Fruit fly (Drosophila melanogaster) whole organism, wandering third instar larva: ENCODE measurements around the gene CG3061.

Experiments used
- CG9705 ChIP-seq: fragments of 200-800 bp; sonication (Bioruptor generic); optimal IDR thresholded peaks from 2 replicates; lab custom pipeline; 2018; ENCODE audit warnings: missing biosample characterization, mild to moderate bottlenecking, missing genetic modification characterization
- Jra ChIP-seq: sonication (Bioruptor generic); optimal IDR thresholded peaks from 2 replicates; lab custom pipeline; 2016; ENCODE audit warnings: missing biosample characterization, missing genetic modification characterization
- Rel ChIP-seq, 2 experiments: fragments of 200-800 bp; sonication (Bioruptor generic) in 1 of 2; optimal IDR thresholded peaks; 2 replicates in 1 of 2; 3 replicates in 1 of 2; lab custom pipeline; 2016 to 2019; ENCODE audit warnings: mild to moderate bottlenecking in 2 of 2, missing biosample characterization in 2 of 2, missing genetic modification characterization in 2 of 2, moderate library complexity in 1 of 2
- br ChIP-seq: fragments of 200-800 bp; sonication (Bioruptor generic); optimal IDR thresholded peaks from 2 replicates; lab custom pipeline; 2016; ENCODE audit warnings: missing biosample characterization, missing genetic modification characterization
- brk ChIP-seq: fragments of 200-800 bp; sonication (Bioruptor generic); optimal IDR thresholded peaks from 2 replicates; lab custom pipeline; 2016; ENCODE audit warnings: missing biosample characterization, mild to moderate bottlenecking, missing genetic modification characterization
- dsf ChIP-seq: sonication (Bioruptor generic); optimal IDR thresholded peaks from 2 replicates; lab custom pipeline; 2016; ENCODE audit warnings: missing biosample characterization, missing genetic modification characterization, borderline replicate concordance
- fru ChIP-seq: fragments of 200-800 bp; sonication (Bioruptor generic); optimal IDR thresholded peaks from 3 replicates; lab custom pipeline; 2016; ENCODE audit warnings: missing biosample characterization, mild to moderate bottlenecking, missing genetic modification characterization
- lola ChIP-seq: fragments of >200 bp; optimal IDR thresholded peaks from 2 replicates; lab custom pipeline; 2017; ENCODE audit warnings: missing biosample characterization, missing genetic modification characterization
- pan ChIP-seq: fragments of >200 bp; optimal IDR thresholded peaks from 2 replicates; lab custom pipeline; 2017
- psq ChIP-seq: fragments of 200-800 bp; sonication (Bioruptor generic); optimal IDR thresholded peaks from 3 replicates; lab custom pipeline; 2017; ENCODE audit warnings: missing biosample characterization, mild to moderate bottlenecking, missing genetic modification characterization, moderate library complexity
- rgr ChIP-seq: fragments of 200-800 bp; sonication (Bioruptor generic); optimal IDR thresholded peaks from 3 replicates; lab custom pipeline; 2016; ENCODE audit warnings: missing biosample characterization, mild to moderate bottlenecking, missing genetic modification characterization

dm6 chr3R:14058531-14059431, 26.6 kb downstream of the CG3061 start:
- no peak for TF ChIP-seq pan
- no peak for TF ChIP-seq brk (GFP tag; lab: Kevin White, UChicago)
- TF ChIP-seq fru (GFP tag; lab: Kevin White, UChicago), result no peak
- no peak for TF ChIP-seq dsf (GFP tag; lab: Kevin White, UChicago)
- TF ChIP-seq Rel (GFP tag; optimal IDR thresholded peaks at IDR 0.05; lab: Kevin White, UChicago), result no peak
- no peak for TF ChIP-seq Rel (tag; optimal IDR thresholded peaks at IDR 0.05; lab: Kevin White, UChicago)
- TF ChIP-seq lola (GFP tag; lab: Kevin White, UChicago), result no peak
- no peak for TF ChIP-seq rgr (GFP tag; lab: Kevin White, UChicago)
- no peak for TF ChIP-seq CG9705 (GFP tag; lab: Kevin White, UChicago)
- TF ChIP-seq br (GFP tag; lab: Kevin White, UChicago), result no peak
- no peak for TF ChIP-seq psq
- no peak for TF ChIP-seq Jra
